Worm (Caenorhabditis elegans): Measurements from ENCODE around the gene C35C5.8.

- TF ChIP-seq nhr-12 (tag; optimal IDR thresholded peaks at IDR 0.05) (no peak), nhr-28 (tag; optimal IDR thresholded peaks at IDR 0.05) (no peak), mab-5 (tag; optimal IDR thresholded peaks at IDR 0.05) (no peak), mep-1 (tag; optimal IDR thresholded peaks at IDR 0.05) (no peak), ces-1 (GFP tag; optimal IDR thresholded peaks at IDR 0.05) (no peak), ham-2 (GFP tag; optimal IDR thresholded peaks at IDR 0.05) (no peak), elt-1 (tag; optimal IDR thresholded peaks at IDR 0.05; ENCODE audit: borderline replicate concordance, insufficient read depth) (no peak), lsy-2 (tag; optimal IDR thresholded peaks at IDR 0.05) (no peak), snpc-4 (tag; optimal IDR thresholded peaks at IDR 0.05) (no peak), sem-2 (GFP tag; optimal IDR thresholded peaks at IDR 0.05) (no peak), ceh-43 (GFP tag; optimal IDR thresholded peaks at IDR 0.05) (no peak), ceh-39 (tag; optimal IDR thresholded peaks at IDR 0.05) (no peak), unc-62 (GFP tag; optimal IDR thresholded peaks at IDR 0.05) (no peak), pha-4 (tag; optimal IDR thresholded peaks at IDR 0.05) (no peak)
These were observed 32.8 kb upstream of the C35C5.8 start for ce11 chrX:11500589-11500988.

All from whole organism, mixed stage, embryonic.